Worm (Caenorhabditis elegans) whole organism, L3 larva: ENCODE data around the gene hhat-2.

Experiments
- ama-1 ChIP-seq: fragments of 150-350 bp; optimal IDR thresholded peaks from 2 replicates; lab custom pipeline; 2018
- ceh-28 ChIP-seq: fragments of 150-350 bp; optimal IDR thresholded peaks from 2 replicates; lab custom pipeline; 2014; ENCODE audit warnings: missing biosample characterization, missing genetic modification reagents, missing genetic modification characterization
- elt-1 ChIP-seq: fragments of 150-350 bp; optimal IDR thresholded peaks from 2 replicates; lab custom pipeline; 2014; ENCODE audit warnings: missing biosample characterization, missing genetic modification characterization
- elt-2 ChIP-seq: sonication (generic microtip); optimal IDR thresholded peaks from 2 replicates; lab custom pipeline; 2016; ENCODE audit warnings: missing genetic modification reagents, mild to moderate bottlenecking, missing genetic modification characterization, missing compliant biosample characterization
- fkh-10 ChIP-seq: sonication (generic microtip); optimal IDR thresholded peaks from 2 replicates; lab custom pipeline; 2017; ENCODE audit warnings: missing biosample characterization, missing genetic modification reagents, missing genetic modification characterization
- lsy-12 ChIP-seq: sonication (generic microtip); optimal IDR thresholded peaks from 2 replicates; lab custom pipeline; 2016; ENCODE audit warnings: mild to moderate bottlenecking, missing genetic modification characterization, missing compliant biosample characterization
- nfya-1 ChIP-seq: sonication (generic microtip); optimal IDR thresholded peaks from 2 replicates; lab custom pipeline; 2017; ENCODE audit warnings: missing genetic modification characterization, mild to moderate bottlenecking, missing compliant biosample characterization, antibody characterized with exemption, moderate library complexity; ENCODE audit not compliant: insufficient read depth
- nhr-237 ChIP-seq: fragments of 150-350 bp; optimal IDR thresholded peaks from 2 replicates; lab custom pipeline; 2014; ENCODE audit warnings: missing biosample characterization, missing genetic modification characterization
- pqm-1 ChIP-seq: fragments of 150-350 bp; optimal IDR thresholded peaks from 2 replicates; lab custom pipeline; 2017; ENCODE audit warnings: missing biosample characterization, missing genetic modification characterization, inconsistent platforms
- zag-1 ChIP-seq: fragments of 150-350 bp; optimal IDR thresholded peaks from 2 replicates; lab custom pipeline; 2014; ENCODE audit warnings: missing biosample characterization, missing genetic modification characterization

ce11 chrIV:14786374-14787136, 42.4 kb downstream of the hhat-2 start, which contains the start of gene melo-1:
- TF ChIP-seq elt-2 (peak; percentile 48), nhr-237 (no peak), pqm-1 (tag; lab: Kevin White, UChicago) (peak; percentile 2), fkh-10 (no peak), ceh-28 (peak; percentile 28), elt-1 (tag; lab: Kevin White, UChicago) (no peak), nfya-1 (tag; lab: Kevin White, UChicago) (peak; percentile 81), lsy-12 (no peak), ama-1 (lab: Kevin White, UChicago) (no peak), zag-1 (tag; lab: Kevin White, UChicago) (no peak)
